Worm (Caenorhabditis elegans) whole organism, mixed stage, embryonic: ENCODE measurements around the gene apc-17.

Experiments used
- ces-1 ChIP-seq: fragments of 150-350 bp; optimal IDR thresholded peaks from 2 replicates; lab custom pipeline; 2014; ENCODE audit warnings: missing biosample characterization, missing genetic modification reagents, missing genetic modification characterization
- elt-3 ChIP-seq: fragments of 150-350 bp; optimal IDR thresholded peaks from 2 replicates; lab custom pipeline; 2014; ENCODE audit warnings: missing biosample characterization, missing genetic modification characterization
- lin-13 ChIP-seq: fragments of 150-350 bp; optimal IDR thresholded peaks from 2 replicates; lab custom pipeline; 2014; ENCODE audit warnings: missing biosample characterization, missing genetic modification characterization
- mep-1 ChIP-seq: fragments of 150-350 bp; optimal IDR thresholded peaks from 2 replicates; lab custom pipeline; 2017; ENCODE audit warnings: missing biosample characterization, missing genetic modification reagents, missing genetic modification characterization, inconsistent platforms
- nhr-12 ChIP-seq: fragments of 150-350 bp; optimal IDR thresholded peaks from 2 replicates; lab custom pipeline; 2014; ENCODE audit warnings: missing biosample characterization, missing genetic modification characterization
- nhr-237 ChIP-seq: fragments of 150-350 bp; optimal IDR thresholded peaks from 2 replicates; lab custom pipeline; 2014; ENCODE audit warnings: missing biosample characterization, missing genetic modification characterization
- nhr-28 ChIP-seq: fragments of 150-350 bp; optimal IDR thresholded peaks from 2 replicates; lab custom pipeline; 2014; ENCODE audit warnings: missing biosample characterization, missing genetic modification characterization
- nhr-76 ChIP-seq: sonication (generic microtip); optimal IDR thresholded peaks from 2 replicates; lab custom pipeline; 2017; ENCODE audit warnings: missing biosample characterization, missing genetic modification characterization
- pha-4 ChIP-seq: fragments of 150-350 bp; optimal IDR thresholded peaks from 2 replicates; lab custom pipeline; 2018; ENCODE audit warnings: missing biosample characterization, missing genetic modification reagents, missing genetic modification characterization
- sptf-1 ChIP-seq: sonication (generic microtip); optimal IDR thresholded peaks from 2 replicates; lab custom pipeline; 2017; ENCODE audit warnings: mild to moderate bottlenecking, missing genetic modification characterization, moderate library complexity, missing compliant biosample characterization

ce11 chrII:11112419-11112818 is 4.5 kb downstream of the apc-17 start, which contains the start of gene mat-2:
- TF ChIP-seq pha-4 (tag; lab: Kevin White, UChicago), result no peak
- no peak for TF ChIP-seq nhr-76 (tag; lab: Kevin White, UChicago)
- no peak for TF ChIP-seq sptf-1
- no peak for TF ChIP-seq nhr-237 (tag; lab: Kevin White, UChicago)
- no peak for TF ChIP-seq lin-13 (tag; lab: Kevin White, UChicago)
- no peak for TF ChIP-seq elt-3
- TF ChIP-seq mep-1 (tag; lab: Kevin White, UChicago), result no peak
- TF ChIP-seq nhr-28 (tag; lab: Kevin White, UChicago), result no peak
- no peak for TF ChIP-seq nhr-12 (tag; lab: Kevin White, UChicago)
- no peak for TF ChIP-seq ces-1 (GFP tag; lab: Kevin White, UChicago)
